Worm (Caenorhabditis elegans) whole organism, L4 larva: ENCODE measurements around the gene R11G1.2.

Experiments used
- F26F4.8 ChIP-seq: fragments of 200-800 bp; sonication (Bioruptor generic); conservative IDR thresholded peaks from 2 replicates; pipeline ENCODE4 v1.3.6; 2022; ENCODE audit warnings: missing genetic modification characterization, missing compliant biosample characterization
- F44E2.7 ChIP-seq: fragments of 200-800 bp; sonication (Bioruptor generic); IDR thresholded peaks from 2 replicates; pipeline ENCODE4 v2.1.2; 2022; ENCODE audit warnings: missing genetic modification characterization, missing compliant biosample characterization
- R02D3.7 ChIP-seq: fragments of 150-350 bp; sonication (generic microtip); optimal IDR thresholded peaks from 3 replicates; lab custom pipeline; 2014; ENCODE audit warnings: missing biosample characterization, missing genetic modification characterization
- T26A8.4 ChIP-seq: fragments of 200-800 bp; sonication (Bioruptor generic); IDR thresholded peaks from 2 replicates; pipeline ENCODE4 v1.3.6; 2022; ENCODE audit warnings: missing genetic modification characterization, missing compliant biosample characterization
- Y105C5A.15 ChIP-seq: fragments of 200-800 bp; sonication (Bioruptor generic); IDR thresholded peaks from 2 replicates; pipeline ENCODE4 v1.3.6; 2022; ENCODE audit warnings: missing genetic modification characterization, missing compliant biosample characterization
- Y5F2A.4 ChIP-seq: fragments of 200-800 bp; sonication (Bioruptor generic); optimal IDR thresholded peaks from 2 replicates; lab custom pipeline; 2018; ENCODE audit warnings: mild to moderate bottlenecking, missing genetic modification characterization, missing compliant biosample characterization
- ZK337.2 ChIP-seq: fragments of 200-800 bp; sonication (Bioruptor generic); IDR thresholded peaks from 2 replicates; pipeline ENCODE4 v1.3.6; 2022; ENCODE audit warnings: missing genetic modification reagents, missing genetic modification characterization, missing compliant biosample characterization
- aly-2 ChIP-seq: sonication (generic microtip); optimal IDR thresholded peaks from 2 replicates; lab custom pipeline; 2018; ENCODE audit warnings: missing biosample characterization, missing genetic modification characterization
- arid-1 ChIP-seq: fragments of 200-800 bp; sonication (Bioruptor generic); conservative IDR thresholded peaks from 2 replicates; pipeline ENCODE4 v1.3.6; 2022; ENCODE audit warnings: missing genetic modification reagents, missing genetic modification characterization, missing compliant biosample characterization
- attf-4 ChIP-seq: sonication (generic microtip); optimal IDR thresholded peaks from 3 replicates; lab custom pipeline; 2017; ENCODE audit warnings: missing biosample characterization, missing genetic modification characterization
- ceh-44 ChIP-seq: fragments of 200-800 bp; sonication (Bioruptor generic); IDR thresholded peaks from 2 replicates; pipeline ENCODE4 v1.3.6; 2022; ENCODE audit warnings: missing genetic modification reagents, missing genetic modification characterization, missing compliant biosample characterization
- ces-1 ChIP-seq: fragments of 150-350 bp; sonication (generic microtip); optimal IDR thresholded peaks from 4 replicates; lab custom pipeline; 2014; ENCODE audit warnings: missing biosample characterization, missing genetic modification reagents, missing genetic modification characterization
- ctbp-1 ChIP-seq: fragments of 200-800 bp; sonication (Bioruptor generic); IDR thresholded peaks from 2 replicates; pipeline ENCODE4 v1.3.6; 2022; ENCODE audit warnings: missing genetic modification reagents, missing genetic modification characterization, missing compliant biosample characterization
- daf-19 ChIP-seq: fragments of 200-800 bp; sonication (Bioruptor generic); conservative IDR thresholded peaks from 2 replicates; pipeline ENCODE4 v1.3.6; 2022; ENCODE audit warnings: missing genetic modification characterization, missing compliant biosample characterization
- dmd-8 ChIP-seq: fragments of 200-800 bp; sonication (Bioruptor generic); IDR thresholded peaks from 2 replicates; pipeline ENCODE4 v1.3.6; 2022; ENCODE audit warnings: missing genetic modification characterization, missing compliant biosample characterization
- dmd-9 ChIP-seq: fragments of 200-800 bp; sonication (Bioruptor generic); IDR thresholded peaks from 2 replicates; pipeline ENCODE4 v1.3.6; 2022; ENCODE audit warnings: missing genetic modification reagents, missing genetic modification characterization, missing compliant biosample characterization
- duxl-1 ChIP-seq: sonication (generic microtip); optimal IDR thresholded peaks from 2 replicates; lab custom pipeline; 2016; ENCODE audit warnings: mild to moderate bottlenecking, missing genetic modification characterization, moderate library complexity, missing compliant biosample characterization; ENCODE audit not compliant: poor library complexity
- dve-1 ChIP-seq: sonication (generic microtip); optimal IDR thresholded peaks from 2 replicates; lab custom pipeline; 2017; ENCODE audit warnings: antibody characterized with exemption, mild to moderate bottlenecking, missing genetic modification characterization, missing compliant biosample characterization; ENCODE audit not compliant: insufficient read depth
- egl-43 ChIP-seq: fragments of 200-800 bp; sonication (Bioruptor generic); IDR thresholded peaks from 2 replicates; pipeline ENCODE4 v1.3.6; 2022; ENCODE audit warnings: missing genetic modification reagents, missing genetic modification characterization, missing compliant biosample characterization
- fos-1 ChIP-seq: fragments of 150-350 bp; optimal IDR thresholded peaks from 2 replicates; lab custom pipeline; 2014; ENCODE audit warnings: missing biosample characterization, missing genetic modification characterization
- gei-8 ChIP-seq: fragments of 200-800 bp; sonication (Bioruptor generic); optimal IDR thresholded peaks from 2 replicates; lab custom pipeline; 2018; ENCODE audit warnings: mild to moderate bottlenecking, missing genetic modification characterization, missing compliant biosample characterization
- hif-1 ChIP-seq, 2 experiments: sonication (generic microtip); optimal IDR thresholded peaks; 2 replicates each; lab custom pipeline; 2016 to 2017; ENCODE audit warnings: missing compliant biosample characterization in 2 of 2, missing genetic modification characterization in 2 of 2, missing genetic modification reagents in 2 of 2, missing genotype in 2 of 2, mild to moderate bottlenecking in 1 of 2
- hlh-11 ChIP-seq: fragments of 200-800 bp; sonication (Bioruptor generic); optimal IDR thresholded peaks from 2 replicates; lab custom pipeline; 2018; ENCODE audit warnings: mild to moderate bottlenecking, missing genetic modification characterization, missing compliant biosample characterization
- lin-1 ChIP-seq: fragments of 200-800 bp; sonication (Bioruptor generic); IDR thresholded peaks from 2 replicates; pipeline ENCODE4 v1.3.6; 2022; ENCODE audit warnings: missing genetic modification reagents, missing genetic modification characterization, missing compliant biosample characterization
- lin-13 ChIP-seq: fragments of 150-350 bp; optimal IDR thresholded peaks from 2 replicates; lab custom pipeline; 2014; ENCODE audit warnings: missing biosample characterization, missing genetic modification reagents, missing genetic modification characterization
- lin-29 ChIP-seq: fragments of 200-800 bp; sonication (Bioruptor generic); IDR thresholded peaks from 2 replicates; pipeline ENCODE4 v1.3.6; 2022; ENCODE audit warnings: missing genetic modification reagents, missing genetic modification characterization, missing compliant biosample characterization
- lir-3 ChIP-seq: sonication (generic microtip); optimal IDR thresholded peaks from 2 replicates; lab custom pipeline; 2016; ENCODE audit warnings: mild to moderate bottlenecking, missing genetic modification characterization, missing compliant biosample characterization
- madf-5 ChIP-seq, 2 experiments: fragments of 200-800 bp; sonication (Bioruptor generic); IDR thresholded peaks; 2 replicates each; pipeline ENCODE4 v1.3.6; 2022; ENCODE audit warnings: missing compliant biosample characterization in 2 of 2, missing genetic modification characterization in 2 of 2
- mdl-1 ChIP-seq, 2 experiments: fragments of 150-350 bp in 1 of 2; sonication (generic microtip) in 1 of 2; optimal IDR thresholded peaks; 2 replicates each; lab custom pipeline; 2014 to 2017; ENCODE audit warnings: missing biosample characterization in 2 of 2, missing genetic modification characterization in 2 of 2
- mdt-29 ChIP-seq: fragments of 200-800 bp; sonication (Bioruptor generic); IDR thresholded peaks from 2 replicates; pipeline ENCODE4 v1.3.6; 2022; ENCODE audit warnings: missing genetic modification reagents, missing genetic modification characterization, missing compliant biosample characterization
- mep-1 ChIP-seq: fragments of 150-350 bp; sonication (generic microtip); optimal IDR thresholded peaks from 3 replicates; lab custom pipeline; 2014; ENCODE audit warnings: missing biosample characterization, missing genetic modification characterization
- mes-2 ChIP-seq: sonication (generic microtip); optimal IDR thresholded peaks from 2 replicates; lab custom pipeline; 2016; ENCODE audit warnings: missing genotype, mild to moderate bottlenecking, missing genetic modification characterization, missing compliant biosample characterization; ENCODE audit not compliant: poor library complexity, severe bottlenecking
- mxl-2 ChIP-seq: fragments of 200-800 bp; sonication (Bioruptor generic); conservative IDR thresholded peaks from 2 replicates; pipeline ENCODE4 v1.3.6; 2022; ENCODE audit warnings: missing genetic modification reagents, missing genetic modification characterization, missing compliant biosample characterization
- nhr-28 ChIP-seq: fragments of 150-350 bp; optimal IDR thresholded peaks from 2 replicates; lab custom pipeline; 2014; ENCODE audit warnings: missing biosample characterization, missing genetic modification characterization
- nhr-48 ChIP-seq: sonication (generic microtip); optimal IDR thresholded peaks from 2 replicates; lab custom pipeline; 2016; ENCODE audit warnings: mild to moderate bottlenecking, missing genetic modification characterization, missing compliant biosample characterization
- nhr-77 ChIP-seq: fragments of 150-350 bp; optimal IDR thresholded peaks from 2 replicates; lab custom pipeline; 2014; ENCODE audit warnings: missing biosample characterization, missing genetic modification characterization
- pha-4 ChIP-seq, 2 experiments: fragments of 150-350 bp in 1 of 2; fragments of 200-800 bp in 1 of 2; sonication (Bioruptor generic) in 1 of 2; IDR thresholded peaks in 1 of 2; optimal IDR thresholded peaks in 1 of 2; 2 replicates each; pipeline versions ENCODE4 v1.3.6 to Lab custom; 2014 to 2022; ENCODE audit warnings: missing genetic modification characterization in 2 of 2, missing genetic modification reagents in 2 of 2, missing biosample characterization in 1 of 2, missing compliant biosample characterization in 1 of 2
- php-3 ChIP-seq: fragments of 200-800 bp; sonication (Bioruptor generic); IDR thresholded peaks from 2 replicates; pipeline ENCODE4 v1.3.6; 2022; ENCODE audit warnings: missing genetic modification reagents, missing genetic modification characterization, missing compliant biosample characterization
- pqm-1 ChIP-seq: sonication (generic microtip); optimal IDR thresholded peaks from 2 replicates; lab custom pipeline; 2017; ENCODE audit warnings: missing biosample characterization, missing genetic modification characterization
- snpc-1.2 ChIP-seq: fragments of 200-800 bp; sonication (Bioruptor generic); IDR thresholded peaks from 2 replicates; pipeline ENCODE4 v1.3.6; 2022; ENCODE audit warnings: missing genetic modification reagents, missing genetic modification characterization, missing compliant biosample characterization
- snpc-4 ChIP-seq: fragments of 150-350 bp; optimal IDR thresholded peaks from 2 replicates; lab custom pipeline; 2014; ENCODE audit warnings: missing biosample characterization, missing genetic modification characterization
- spr-3 ChIP-seq: fragments of 200-800 bp; sonication (Bioruptor generic); optimal IDR thresholded peaks from 2 replicates; lab custom pipeline; 2018; ENCODE audit warnings: mild to moderate bottlenecking, missing genetic modification characterization, missing compliant biosample characterization
- tra-1 ChIP-seq: fragments of 200-800 bp; sonication (Bioruptor generic); IDR thresholded peaks from 2 replicates; pipeline ENCODE4 v1.3.6; 2022; ENCODE audit warnings: missing genetic modification reagents, missing genetic modification characterization, missing compliant biosample characterization
- unc-39 ChIP-seq: sonication (generic microtip); optimal IDR thresholded peaks from 2 replicates; lab custom pipeline; 2017; ENCODE audit warnings: missing biosample characterization, missing genetic modification characterization
- unc-62 ChIP-seq, 3 experiments: fragments of 150-350 bp in 1 of 3; sonication (generic microtip); optimal IDR thresholded peaks in 2 of 3; peaks in 1 of 3; 1 replicate in 1 of 3; 2 replicates in 2 of 3; lab custom pipeline; 2014 to 2017; ENCODE audit warnings: missing biosample characterization in 3 of 3, missing genetic modification characterization in 3 of 3, missing genetic modification reagents in 3 of 3, missing genotype in 1 of 3
- vab-7 ChIP-seq: fragments of 200-800 bp; sonication (Bioruptor generic); IDR thresholded peaks from 2 replicates; pipeline ENCODE4 v1.3.6; 2022; ENCODE audit warnings: missing genetic modification reagents, missing genetic modification characterization, missing compliant biosample characterization
- zfp-2 ChIP-seq: sonication (generic microtip); optimal IDR thresholded peaks from 2 replicates; lab custom pipeline; 2016; ENCODE audit warnings: mild to moderate bottlenecking, missing genetic modification characterization, missing compliant biosample characterization
- zfp-3 ChIP-seq: fragments of 200-800 bp; sonication (Bioruptor generic); conservative IDR thresholded peaks from 2 replicates; pipeline ENCODE4 v1.3.6; 2022; ENCODE audit warnings: missing genetic modification reagents, missing genetic modification characterization, missing compliant biosample characterization

Gene R11G1.2

DNA sequence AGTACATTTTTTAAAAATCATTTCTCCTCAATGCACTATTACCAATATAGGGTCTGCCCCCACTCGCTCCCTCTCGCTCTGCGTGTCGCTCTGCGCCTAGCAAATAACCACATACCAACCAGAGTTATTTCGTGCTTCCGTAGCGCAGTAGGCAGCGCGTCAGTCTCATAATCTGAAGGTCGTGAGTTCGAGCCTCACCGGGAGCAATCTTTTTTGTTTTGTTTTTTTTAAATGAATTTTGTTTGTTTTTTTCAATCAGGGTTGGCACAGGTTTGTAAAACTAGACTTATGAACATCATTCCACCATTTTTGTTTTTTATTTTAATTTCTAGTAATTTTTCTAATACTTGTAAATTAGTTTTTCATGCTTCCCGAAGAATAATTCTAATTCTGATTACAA, 47.2 kb downstream of the R11G1.2 start (continued):
- peak; percentile 43 for TF ChIP-seq lir-3 (tag; lab: Kevin White, UChicago)
- TF ChIP-seq mep-1 (tag; lab: Kevin White, UChicago) = peak; percentile 79
- no peak for TF ChIP-seq lin-13
- TF ChIP-seq attf-4 (tag; lab: Kevin White, UChicago) = no peak
- TF ChIP-seq dmd-9 (GFP tag; lab: Robert Waterston, UW) = peak; percentile 84
- peak in 1 of 2 experiments; percentile 20 for TF ChIP-seq mdl-1 (tag; optimal IDR thresholded peaks at IDR 0.05; lab: Kevin White, UChicago)
- peak; percentile 62; the same call in 1 of the 2 replicates for TF ChIP-seq ZK337.2 (GFP tag; lab: Robert Waterston, UW)
- no peak for TF ChIP-seq nhr-77 (tag; lab: Kevin White, UChicago)
- TF ChIP-seq ces-1 (GFP tag; lab: Kevin White, UChicago) = peak; percentile 10
- peak; percentile 83; the same call in 1 of the 2 replicates for TF ChIP-seq F44E2.7 (GFP tag; lab: Robert Waterston, UW)
- TF ChIP-seq ceh-44 (GFP tag; lab: Robert Waterston, UW) = peak; percentile 82
- no peak for TF ChIP-seq R02D3.7
- TF ChIP-seq gei-8 = peak; percentile 59
- TF ChIP-seq hlh-11 (tag; lab: Kevin White, UChicago) = peak; percentile 62
- peak; percentile 20 for TF ChIP-seq zfp-2 (tag; lab: Kevin White, UChicago)
- peak; percentile 89 for TF ChIP-seq pha-4 (GFP tag; IDR thresholded peaks at IDR 0.05; lab: Robert Waterston, UW)
- no peak for TF ChIP-seq pha-4 (tag; optimal IDR thresholded peaks at IDR 0.05; lab: Kevin White, UChicago)
- TF ChIP-seq spr-3 (GFP tag; lab: Kevin White, UChicago) = peak; percentile 51
- TF ChIP-seq unc-39 = no peak
- peak; percentile 87 for TF ChIP-seq tra-1
- TF ChIP-seq duxl-1 (tag; lab: Kevin White, UChicago) = peak; percentile 81
- TF ChIP-seq lin-1 (GFP tag; lab: Robert Waterston, UW) = peak; percentile 87
- TF ChIP-seq hif-1 (tag; optimal IDR thresholded peaks at IDR 0.05; lab: Kevin White, UChicago) = peak in 1 of 2 experiments; percentile 62
- no peak for TF ChIP-seq fos-1
- peak; percentile 0 for TF ChIP-seq nhr-28 (tag; lab: Kevin White, UChicago)
- peak; percentile 94 for TF ChIP-seq snpc-1.2 (GFP tag; lab: Robert Waterston, UW)
- peak; percentile 84 for TF ChIP-seq Y105C5A.15 (GFP tag; lab: Robert Waterston, UW)
- TF ChIP-seq madf-5 (GFP tag; IDR thresholded peaks at IDR 0.05; lab: Robert Waterston, UW) = peak in 1 of 2 experiments; percentile 56; a peak in 1 of 4 replicates
- TF ChIP-seq F26F4.8 (GFP tag; lab: Robert Waterston, UW) = peak; percentile 94
- peak; percentile 39; the same call in 1 of the 2 replicates for TF ChIP-seq mdt-29 (GFP tag; lab: Robert Waterston, UW)
- peak; percentile 89 for TF ChIP-seq dmd-8 (GFP tag; lab: Robert Waterston, UW)
- TF ChIP-seq egl-43 (GFP tag; lab: Robert Waterston, UW) = peak; percentile 98
- no peak for TF ChIP-seq pqm-1 (tag; lab: Kevin White, UChicago)
- peak; percentile 52; the same call in 1 of the 2 replicates for TF ChIP-seq mxl-2 (GFP tag; lab: Robert Waterston, UW)
- peak; percentile 85 for TF ChIP-seq mes-2 (tag; lab: Kevin White, UChicago)
- TF ChIP-seq aly-2 = no peak
- TF ChIP-seq unc-62 (GFP tag; optimal IDR thresholded peaks at IDR 0.05 in 1 of 2; lab: Kevin White, UChicago) = peak in 1 of 2 experiments; percentile 99
- TF ChIP-seq unc-62 (tag; optimal IDR thresholded peaks at IDR 0.05; lab: Kevin White, UChicago) = no peak
- peak; percentile 93 for TF ChIP-seq ctbp-1
- TF ChIP-seq arid-1 (GFP tag; lab: Robert Waterston, UW) = peak; percentile 88
- TF ChIP-seq vab-7 = peak; percentile 97
- 0 out of 2 replicates have a peak, but pooled peaks have one; percentile 62 for TF ChIP-seq daf-19 (GFP tag; lab: Robert Waterston, UW)
- peak; percentile 27; the same call in 1 of the 2 replicates for TF ChIP-seq lin-29 (GFP tag; lab: Robert Waterston, UW)
- peak; percentile 81 for TF ChIP-seq T26A8.4 (GFP tag; lab: Robert Waterston, UW)
- peak; percentile 70; the same call in 1 of the 2 replicates for TF ChIP-seq zfp-3 (GFP tag; lab: Robert Waterston, UW)
- TF ChIP-seq Y5F2A.4 (GFP tag; lab: Kevin White, UChicago) = peak; percentile 67
- peak; percentile 65 for TF ChIP-seq dve-1 (tag; lab: Kevin White, UChicago)
- TF ChIP-seq nhr-48 (tag; lab: Kevin White, UChicago) = peak; percentile 63
- no peak for TF ChIP-seq snpc-4 (tag; lab: Kevin White, UChicago)
- peak; percentile 79 for TF ChIP-seq php-3
